Worm (Caenorhabditis elegans): ENCODE data around the gene ubh-4.
A peak's percentile ranks its signal among the peaks of the same experiment; 100 is the strongest.

The ubh-4 gene

ce11 chrII:8028730-8029129 lies 10.7 kb downstream of the ubh-4 start:
- no peak for TF ChIP-seq aly-2 (tag; optimal IDR thresholded peaks at IDR 0.05)

- TF ChIP-seq hmg-11 (tag; optimal IDR thresholded peaks at IDR 0.05) (peak; percentile 98), ztf-4 (tag; optimal IDR thresholded peaks at IDR 0.05) (no peak), ceh-16 (tag; optimal IDR thresholded peaks at IDR 0.05) (no peak), lin-39 (tag; optimal IDR thresholded peaks at IDR 0.05) (peak; percentile 91), unc-39 (tag; optimal IDR thresholded peaks at IDR 0.05) (no peak), skn-1 (tag; optimal IDR thresholded peaks at IDR 0.05) (peak; percentile 60), snpc-4 (tag; optimal IDR thresholded peaks at IDR 0.05) (peak; percentile 81), nhr-67 (tag; optimal IDR thresholded peaks at IDR 0.05) (no peak), nhr-23 (tag; optimal IDR thresholded peaks at IDR 0.05) (peak; percentile 70), ama-1 (optimal IDR thresholded peaks at IDR 0.05) (peak; percentile 59), nhr-11 (tag; optimal IDR thresholded peaks at IDR 0.05) (peak; percentile 19), unc-62 (GFP tag; optimal IDR thresholded peaks at IDR 0.05) (peak; percentile 37), mml-1 (tag; optimal IDR thresholded peaks at IDR 0.05) (no peak), nhr-12 (tag; optimal IDR thresholded peaks at IDR 0.05) (no peak), fkh-2 (tag; optimal IDR thresholded peaks at IDR 0.05) (no peak), egl-5 (tag; optimal IDR thresholded peaks at IDR 0.05) (peak; percentile 35), mdl-1 (tag; optimal IDR thresholded peaks at IDR 0.05) (peak; percentile 18), R02D3.7 (tag; optimal IDR thresholded peaks at IDR 0.05) (peak; percentile 73), nhr-237 (tag; optimal IDR thresholded peaks at IDR 0.05) (no peak), ceh-82 (tag; optimal IDR thresholded peaks at IDR 0.05) (peak; percentile 43), lsy-12 (tag; optimal IDR thresholded peaks at IDR 0.05) (peak; percentile 82), egl-27 (tag; optimal IDR thresholded peaks at IDR 0.05) (peak; percentile 79), lin-15B (tag; optimal IDR thresholded peaks at IDR 0.05) (peak; percentile 95), pqm-1 (tag; optimal IDR thresholded peaks at IDR 0.05) (peak; percentile 45), aly-2 (tag; optimal IDR thresholded peaks at IDR 0.05) (no peak), fos-1 (tag; optimal IDR thresholded peaks at IDR 0.05) (peak; percentile 36), elt-2 (tag; optimal IDR thresholded peaks at IDR 0.05) (peak; percentile 88), ceh-9 (tag; optimal IDR thresholded peaks at IDR 0.05) (no peak), tbx-2 (tag; optimal IDR thresholded peaks at IDR 0.05) (peak; percentile 77), elt-1 (tag; optimal IDR thresholded peaks at IDR 0.05) (no peak), zag-1 (tag; optimal IDR thresholded peaks at IDR 0.05) (no peak), elt-3 (tag; optimal IDR thresholded peaks at IDR 0.05) (no peak), nhr-43 (tag; optimal IDR thresholded peaks at IDR 0.05; ENCODE audit: poor library complexity, severe bottlenecking) (peak; percentile 73), pha-4 (tag; optimal IDR thresholded peaks at IDR 0.05) (peak; percentile 67), sea-2 (GFP tag; optimal IDR thresholded peaks at IDR 0.05) (peak; percentile 5), ceh-28 (tag; optimal IDR thresholded peaks at IDR 0.05) (peak; percentile 78), fkh-10 (GFP tag; optimal IDR thresholded peaks at IDR 0.05) (peak; percentile 68), nhr-25 (tag; optimal IDR thresholded peaks at IDR 0.05) (peak; percentile 50), jun-1 (tag; optimal IDR thresholded peaks at IDR 0.05) (peak; percentile 89), nfya-1 (tag; optimal IDR thresholded peaks at IDR 0.05; ENCODE audit: insufficient read depth) (peak; percentile 93)
Observed at ce11 chrII:8028246-8028694, 11.1 kb downstream of the ubh-4 start.

- TF ChIP-seq unc-39 (tag; optimal IDR thresholded peaks at IDR 0.05) = no peak
Observed at ce11 chrII:8027663-8028062, 11.7 kb downstream of the ubh-4 start, which contains the start of gene swsn-7. Gene swsn-7 (minus strand): TSS chrII:8027763.

- TF ChIP-seq ztf-4 (tag; optimal IDR thresholded peaks at IDR 0.05) (no peak), hmg-11 (tag; optimal IDR thresholded peaks at IDR 0.05) (no peak), mml-1 (tag; optimal IDR thresholded peaks at IDR 0.05) (no peak), unc-39 (tag; optimal IDR thresholded peaks at IDR 0.05) (no peak), ama-1 (optimal IDR thresholded peaks at IDR 0.05) (no peak), nhr-67 (tag; optimal IDR thresholded peaks at IDR 0.05) (no peak)
Observed at ce11 chrII:8022461-8022860, 16.9 kb downstream of the ubh-4 start, which contains the start of gene hda-2. Gene hda-2 (minus strand): TSS chrII:8022561.
